Fruit fly (Drosophila melanogaster) whole organism, embryonic: ENCODE measurements around the gene Atg8b.

Source experiments
- CG1024 ChIP-seq: fragments of 200-800 bp; sonication (Bioruptor generic); IDR thresholded peaks from 2 replicates; pipeline ENCODE4 v1.3.6; 2022; ENCODE audit warnings: missing biosample characterization, missing genetic modification characterization
- CG10431 ChIP-seq: fragments of 200-800 bp; sonication (Bioruptor generic); optimal IDR thresholded peaks from 3 replicates; lab custom pipeline; 2018; ENCODE audit warnings: missing biosample characterization, mild to moderate bottlenecking, missing genetic modification characterization
- CG10654 ChIP-seq: fragments of 200-800 bp; sonication (Bioruptor generic); optimal IDR thresholded peaks from 2 replicates; lab custom pipeline; 2016; ENCODE audit warnings: missing biosample characterization, missing genetic modification characterization
- CG10959 ChIP-seq: fragments of 200-800 bp; sonication (Bioruptor generic); IDR thresholded peaks from 2 replicates; pipeline ENCODE4 v1.3.6; 2022; ENCODE audit warnings: missing biosample characterization, missing genetic modification characterization
- CG11085 ChIP-seq: fragments of 200-800 bp; sonication (Bioruptor generic); IDR thresholded peaks from 2 replicates; pipeline ENCODE4 v1.3.6; 2022; ENCODE audit warnings: missing biosample characterization, missing genetic modification characterization
- CG11398 ChIP-seq: fragments of 200-800 bp; sonication (Bioruptor generic); optimal IDR thresholded peaks from 2 replicates; lab custom pipeline; 2016; ENCODE audit warnings: missing biosample characterization, missing genetic modification characterization
- CG11456 ChIP-seq: fragments of 200-800 bp; sonication (Bioruptor generic); IDR thresholded peaks from 3 replicates; pipeline ENCODE4 v1.3.6; 2022; ENCODE audit warnings: missing biosample characterization, missing genetic modification characterization
- CG12236 ChIP-seq: fragments of 200-800 bp; sonication (Bioruptor generic); optimal IDR thresholded peaks from 2 replicates; lab custom pipeline; 2016; ENCODE audit warnings: missing biosample characterization, missing genetic modification characterization
- CG15073 ChIP-seq: fragments of 200-800 bp; sonication (Bioruptor generic); optimal IDR thresholded peaks from 2 replicates; lab custom pipeline; 2016; ENCODE audit warnings: missing biosample characterization, missing genetic modification characterization
- CG17912 ChIP-seq: fragments of 200-800 bp; sonication (Bioruptor generic); optimal IDR thresholded peaks from 2 replicates; lab custom pipeline; 2018; ENCODE audit warnings: missing biosample characterization, mild to moderate bottlenecking, missing genetic modification characterization
- CG1792 ChIP-seq: fragments of 200-800 bp; sonication (Bioruptor generic); optimal IDR thresholded peaks from 2 replicates; lab custom pipeline; 2016; ENCODE audit warnings: missing biosample characterization, missing genetic modification characterization
- CG34224 ChIP-seq: fragments of 200-800 bp; sonication (Bioruptor generic); IDR thresholded peaks from 3 replicates; pipeline ENCODE4 v1.3.6; 2022; ENCODE audit warnings: missing biosample characterization, missing genetic modification characterization; ENCODE audit not compliant: partially characterized antibody
- CG6683 ChIP-seq: fragments of 200-800 bp; sonication (Bioruptor generic); optimal IDR thresholded peaks from 2 replicates; lab custom pipeline; 2017; ENCODE audit warnings: missing biosample characterization, mild to moderate bottlenecking, missing genetic modification characterization, missing genetic modification reagents
- CG7271 ChIP-seq: fragments of 200-800 bp; sonication (Bioruptor generic); optimal IDR thresholded peaks from 2 replicates; lab custom pipeline; 2018; ENCODE audit warnings: missing biosample characterization, mild to moderate bottlenecking, missing genetic modification characterization, moderate library complexity
- CG7928 ChIP-seq: fragments of 200-800 bp; sonication (Bioruptor generic); optimal IDR thresholded peaks from 2 replicates; lab custom pipeline; 2017; ENCODE audit warnings: missing biosample characterization, mild to moderate bottlenecking, missing genetic modification characterization
- CG9932 ChIP-seq: fragments of 200-800 bp; sonication (Bioruptor generic); IDR thresholded peaks from 2 replicates; pipeline ENCODE4 v1.3.6; 2022; ENCODE audit warnings: missing biosample characterization, missing genetic modification characterization
- D19B ChIP-seq: fragments of 200-800 bp; sonication (Bioruptor generic); optimal IDR thresholded peaks from 2 replicates; lab custom pipeline; 2017; ENCODE audit warnings: missing biosample characterization, mild to moderate bottlenecking, missing genetic modification characterization
- Dip3 ChIP-seq: fragments of 200-800 bp; sonication (Bioruptor generic); optimal IDR thresholded peaks from 3 replicates; lab custom pipeline; 2016; ENCODE audit warnings: missing biosample characterization, missing genetic modification characterization
- ERR ChIP-seq: fragments of 200-800 bp; sonication (Bioruptor generic); optimal IDR thresholded peaks from 2 replicates; lab custom pipeline; 2016; ENCODE audit warnings: missing biosample characterization, missing genetic modification characterization
- Ets65A ChIP-seq: fragments of 200-800 bp; sonication (Bioruptor generic); peaks from one replicate; lab custom pipeline; 2016; ENCODE audit warnings: missing biosample characterization, missing genetic modification characterization
- Ets97D ChIP-seq: fragments of 200-800 bp; sonication (Bioruptor generic); optimal IDR thresholded peaks from 3 replicates; lab custom pipeline; 2016; ENCODE audit warnings: missing biosample characterization, missing genetic modification characterization
- HLH54F ChIP-seq: fragments of 200-800 bp; sonication (Bioruptor generic); optimal IDR thresholded peaks from 3 replicates; lab custom pipeline; 2016; ENCODE audit warnings: missing biosample characterization, missing genetic modification characterization
- Hey ChIP-seq: fragments of 200-800 bp; sonication (Bioruptor generic); optimal IDR thresholded peaks from 3 replicates; lab custom pipeline; 2018; ENCODE audit warnings: missing biosample characterization, mild to moderate bottlenecking, missing genetic modification characterization
- HmgZ ChIP-seq: fragments of 200-800 bp; sonication (Bioruptor generic); optimal IDR thresholded peaks from 2 replicates; lab custom pipeline; 2018; ENCODE audit warnings: missing biosample characterization, mild to moderate bottlenecking, missing genetic modification characterization
- Hmr ChIP-seq: fragments of 200-800 bp; sonication (Bioruptor generic); optimal IDR thresholded peaks from 3 replicates; lab custom pipeline; 2017; ENCODE audit warnings: mild to moderate bottlenecking, missing biosample characterization, missing genetic modification reagents, missing genetic modification characterization
- Lim3 ChIP-seq: fragments of 200-800 bp; sonication (Bioruptor generic); IDR thresholded peaks from 2 replicates; pipeline ENCODE4 v1.3.6; 2022; ENCODE audit warnings: missing biosample characterization, missing genetic modification characterization
- Mes4 ChIP-seq: fragments of 200-800 bp; sonication (Bioruptor generic); optimal IDR thresholded peaks from 2 replicates; lab custom pipeline; 2016; ENCODE audit warnings: missing biosample characterization, missing genetic modification characterization
- NfI ChIP-seq: fragments of 200-800 bp; sonication (Bioruptor generic); optimal IDR thresholded peaks from 3 replicates; lab custom pipeline; 2018; ENCODE audit warnings: missing biosample characterization, mild to moderate bottlenecking, missing genetic modification characterization, moderate library complexity
- Opbp ChIP-seq: fragments of 200-800 bp; sonication (Bioruptor generic); IDR thresholded peaks from 3 replicates; pipeline ENCODE4 v1.3.6; 2022; ENCODE audit warnings: missing biosample characterization, missing genetic modification characterization; ENCODE audit not compliant: partially characterized antibody
- PHDP ChIP-seq: fragments of 200-800 bp; sonication (Bioruptor generic); optimal IDR thresholded peaks from 3 replicates; lab custom pipeline; 2018; ENCODE audit warnings: missing biosample characterization, mild to moderate bottlenecking, missing genetic modification characterization, moderate library complexity
- Taf1 ChIP-seq: fragments of 200-800 bp; sonication (Bioruptor generic); IDR thresholded peaks from 2 replicates; pipeline ENCODE4 v1.3.6; 2022; ENCODE audit warnings: missing biosample characterization, missing genetic modification characterization
- cad ChIP-seq: fragments of >200 bp; optimal IDR thresholded peaks from 2 replicates; lab custom pipeline; 2017; ENCODE audit warnings: missing biosample characterization, missing genetic modification characterization
- chinmo ChIP-seq: fragments of 200-800 bp; sonication (Bioruptor generic); IDR thresholded peaks from 4 replicates; pipeline ENCODE4 v1.3.6; 2022; ENCODE audit warnings: missing biosample characterization, missing genetic modification characterization; ENCODE audit not compliant: partially characterized antibody
- dan ChIP-seq: fragments of 200-800 bp; sonication (Bioruptor generic); IDR thresholded peaks from 2 replicates; pipeline ENCODE4 v1.3.6; 2022; ENCODE audit warnings: missing biosample characterization, missing genetic modification characterization
- eve ChIP-seq, 2 experiments: fragments of >200 bp; optimal IDR thresholded peaks; 2 replicates each; lab custom pipeline; 2017; ENCODE audit warnings: missing biosample characterization in 2 of 2, missing genetic modification characterization in 2 of 2
- exex ChIP-seq: fragments of 200-800 bp; sonication (Bioruptor generic); optimal IDR thresholded peaks from 4 replicates; lab custom pipeline; 2018; ENCODE audit warnings: missing biosample characterization, mild to moderate bottlenecking, missing genetic modification characterization, moderate library complexity
- fd102C ChIP-seq: fragments of 200-800 bp; sonication (Bioruptor generic); optimal IDR thresholded peaks from 2 replicates; lab custom pipeline; 2018; ENCODE audit warnings: missing biosample characterization, mild to moderate bottlenecking, missing genetic modification characterization, moderate library complexity
- gsb ChIP-seq: fragments of 200-800 bp; sonication (Bioruptor generic); IDR thresholded peaks from 2 replicates; pipeline ENCODE4 v1.3.6; 2022; ENCODE audit warnings: missing biosample characterization, missing genetic modification characterization
- h ChIP-seq: fragments of >200 bp; optimal IDR thresholded peaks from 2 replicates; lab custom pipeline; 2017
- kah ChIP-seq: fragments of 200-800 bp; sonication (Bioruptor generic); optimal IDR thresholded peaks from 2 replicates; lab custom pipeline; 2018; ENCODE audit warnings: missing biosample characterization, mild to moderate bottlenecking, missing genetic modification characterization
- knrl ChIP-seq: fragments of 200-800 bp; sonication (Bioruptor generic); IDR thresholded peaks from 3 replicates; pipeline ENCODE4 v1.3.6; 2022; ENCODE audit warnings: missing biosample characterization, missing genetic modification characterization; ENCODE audit not compliant: partially characterized antibody
- lab ChIP-seq: fragments of 200-800 bp; sonication (Bioruptor generic); optimal IDR thresholded peaks from 3 replicates; lab custom pipeline; 2017; ENCODE audit warnings: missing biosample characterization, missing genetic modification characterization, mild to moderate bottlenecking, moderate library complexity, missing genetic modification reagents
- pros ChIP-seq: fragments of 200-800 bp; sonication (Bioruptor generic); optimal IDR thresholded peaks from 3 replicates; lab custom pipeline; 2019; ENCODE audit warnings: missing biosample characterization, mild to moderate bottlenecking, missing genetic modification characterization, moderate library complexity
- psq ChIP-seq: fragments of 200-800 bp; sonication (Bioruptor generic); optimal IDR thresholded peaks from 2 replicates; lab custom pipeline; 2017; ENCODE audit warnings: missing biosample characterization, missing genetic modification characterization
- pzg ChIP-seq: fragments of 200-800 bp; sonication (Bioruptor generic); optimal IDR thresholded peaks from 3 replicates; lab custom pipeline; 2018; ENCODE audit warnings: missing biosample characterization, mild to moderate bottlenecking, missing genetic modification characterization, moderate library complexity
- repo ChIP-seq: fragments of 200-800 bp; sonication (Bioruptor generic); optimal IDR thresholded peaks from 2 replicates; lab custom pipeline; 2016; ENCODE audit warnings: missing biosample characterization, missing genetic modification characterization
- rib ChIP-seq: fragments of 200-800 bp; sonication (Bioruptor generic); IDR thresholded peaks from 2 replicates; pipeline ENCODE4 v1.3.6; 2022; ENCODE audit warnings: missing biosample characterization, missing genetic modification characterization
- shn ChIP-seq: fragments of 200-800 bp; sonication (Bioruptor generic); optimal IDR thresholded peaks from 3 replicates; lab custom pipeline; 2016; ENCODE audit warnings: missing biosample characterization, missing genetic modification characterization
- sisA ChIP-seq: fragments of 200-800 bp; sonication (Bioruptor generic); IDR thresholded peaks from 2 replicates; pipeline ENCODE4 v1.3.6; 2022; ENCODE audit warnings: missing biosample characterization, missing genetic modification characterization
- sna ChIP-seq: fragments of 200-800 bp; sonication (Bioruptor generic); IDR thresholded peaks from 2 replicates; pipeline ENCODE4 v1.3.6; 2022; ENCODE audit warnings: missing biosample characterization, missing genetic modification characterization; ENCODE audit not compliant: partially characterized antibody
- sug ChIP-seq: fragments of 200-800 bp; optimal IDR thresholded peaks from 2 replicates; lab custom pipeline; 2019; ENCODE audit warnings: missing biosample characterization, mild to moderate bottlenecking, missing genetic modification characterization, moderate library complexity
- usp ChIP-seq: fragments of >200 bp; optimal IDR thresholded peaks from 2 replicates; lab custom pipeline; 2017; ENCODE audit warnings: missing biosample characterization, missing genetic modification characterization

Gene Atg8b

DNA sequence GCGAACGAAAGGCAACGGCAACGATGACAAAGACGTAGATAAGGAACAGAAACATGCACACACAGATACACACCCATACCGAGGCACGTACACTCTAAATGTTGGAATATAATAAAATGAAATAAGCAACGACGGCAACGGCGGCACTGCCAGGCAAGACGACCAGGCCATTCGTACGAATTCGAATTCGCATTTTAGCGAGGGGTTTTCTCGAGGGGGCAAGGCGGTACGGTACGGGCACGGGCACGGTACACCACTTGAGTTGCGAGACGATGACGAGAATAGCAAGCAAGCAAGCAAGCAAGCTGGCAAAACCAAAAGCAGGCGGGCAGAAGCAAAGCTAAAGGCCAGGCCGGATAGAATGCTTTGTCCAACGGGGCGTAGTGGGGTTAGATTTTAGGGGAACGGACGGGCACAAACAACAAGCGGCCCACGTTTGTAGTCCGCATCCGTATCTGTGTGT is 23.7 kb downstream of the Atg8b start (continued):
- TF ChIP-seq exex (tag; lab: Kevin White, UChicago) (no peak), HLH54F (no peak), usp (GFP tag; lab: Kevin White, UChicago) (no peak), h (no peak), dan (GFP tag; lab: Robert Waterston, UW) (no peak), Mes4 (GFP tag; lab: Kevin White, UChicago) (no peak), sug (tag; lab: Kevin White, UChicago) (peak; percentile 7), rib (GFP tag; lab: Robert Waterston, UW) (peak; percentile 99), CG11398 (GFP tag; lab: Kevin White, UChicago) (no peak), chinmo (GFP tag; lab: Robert Waterston, UW) (0 out of 4 replicates have a peak, but pooled peaks have one; percentile 83), lab (GFP tag; lab: Kevin White, UChicago) (no peak), Opbp (0 out of 3 replicates have a peak, but pooled peaks have one; percentile 1), Hmr (no peak), Ets97D (GFP tag; lab: Kevin White, UChicago) (no peak), knrl (GFP tag; lab: Robert Waterston, UW) (peak; percentile 32; the same call in 1 of the 3 replicates), HmgZ (peak; percentile 35), CG17912 (GFP tag; lab: Kevin White, UChicago) (no peak), CG10654 (no peak), CG6683 (GFP tag; lab: Kevin White, UChicago) (no peak), gsb (GFP tag; lab: Robert Waterston, UW) (no peak), CG10431 (GFP tag; lab: Kevin White, UChicago) (no peak), NfI (GFP tag; lab: Kevin White, UChicago) (no peak), CG11085 (GFP tag; lab: Robert Waterston, UW) (no peak), fd102C (GFP tag; lab: Kevin White, UChicago) (no peak), ERR (no peak), PHDP (no peak), pzg (GFP tag; lab: Kevin White, UChicago) (peak; percentile 10), shn (GFP tag; lab: Kevin White, UChicago) (no peak), CG7928 (GFP tag; lab: Kevin White, UChicago) (no peak), psq (peak; percentile 33), pros (GFP tag; lab: Kevin White, UChicago) (peak; percentile 72), Ets65A (peak; percentile 24), CG1024 (GFP tag; lab: Robert Waterston, UW) (no peak), CG15073 (GFP tag; lab: Kevin White, UChicago) (no peak), CG12236 (GFP tag; lab: Kevin White, UChicago) (no peak), CG10959 (no peak), cad (GFP tag; lab: Kevin White, UChicago) (no peak), kah (GFP tag; lab: Kevin White, UChicago) (no peak), eve (GFP tag; optimal IDR thresholded peaks at IDR 0.05; lab: Kevin White, UChicago) (no peak), sisA (GFP tag; lab: Robert Waterston, UW) (no peak), Dip3 (GFP tag; lab: Kevin White, UChicago) (no peak), CG9932 (peak; percentile 29), CG7271 (tag; lab: Kevin White, UChicago) (no peak), D19B (no peak), Taf1 (GFP tag; lab: Robert Waterston, UW) (no peak), Hey (tag; lab: Kevin White, UChicago) (peak; percentile 84), CG34224 (GFP tag; lab: Robert Waterston, UW) (peak; percentile 47; the same call in 1 of the 3 replicates), CG1792 (GFP tag; lab: Kevin White, UChicago) (no peak), CG11456 (GFP tag; lab: Robert Waterston, UW) (no peak), Lim3 (GFP tag; lab: Robert Waterston, UW) (no peak), sna (GFP tag; lab: Robert Waterston, UW) (no peak), repo (no peak)
